Worm (Caenorhabditis elegans): Measurements from ENCODE around the gene sknr-1.
"Not testable (repeated sequence)": the region's sequence is repeated elsewhere in the genome, so short reads cannot be mapped to it uniquely, and the experiment has no call there.

The sknr-1 gene

ce11 chrV:2601817-2602216 is 23.4 kb downstream of the sknr-1 start:
- TF ChIP-seq sea-1 (GFP tag; conservative IDR thresholded peaks at IDR 0.05), result no peak
- no peak for TF ChIP-seq B0310.2 (tag; optimal IDR thresholded peaks at IDR 0.05)
- TF ChIP-seq F13C5.2 (tag; optimal IDR thresholded peaks at IDR 0.05), result no peak
- TF ChIP-seq ets-7 (tag; optimal IDR thresholded peaks at IDR 0.05), result no peak
- TF ChIP-seq ceh-13 (GFP tag; optimal IDR thresholded peaks at IDR 0.05), result no peak
- no peak for TF ChIP-seq ama-1 (optimal IDR thresholded peaks at IDR 0.05)
- no peak for TF ChIP-seq ceh-36 (tag; optimal IDR thresholded peaks at IDR 0.05)

- TF ChIP-seq hmbx-1 (tag; optimal IDR thresholded peaks at IDR 0.05) (no peak), F13C5.2 (tag; optimal IDR thresholded peaks at IDR 0.05) (peak; percentile 4), flt-1 (GFP tag; IDR thresholded peaks at IDR 0.05) (no peak), pes-1 (GFP tag; IDR thresholded peaks at IDR 0.05) (peak; percentile 52; the same call in 1 of the 2 replicates), tbx-11 (GFP tag; IDR thresholded peaks at IDR 0.05) (0 out of 2 replicates have a peak, but pooled peaks have one; percentile 18)
Measured at ce11 chrV:2600543-2600942, 24.7 kb downstream of the sknr-1 start.

DNA sequence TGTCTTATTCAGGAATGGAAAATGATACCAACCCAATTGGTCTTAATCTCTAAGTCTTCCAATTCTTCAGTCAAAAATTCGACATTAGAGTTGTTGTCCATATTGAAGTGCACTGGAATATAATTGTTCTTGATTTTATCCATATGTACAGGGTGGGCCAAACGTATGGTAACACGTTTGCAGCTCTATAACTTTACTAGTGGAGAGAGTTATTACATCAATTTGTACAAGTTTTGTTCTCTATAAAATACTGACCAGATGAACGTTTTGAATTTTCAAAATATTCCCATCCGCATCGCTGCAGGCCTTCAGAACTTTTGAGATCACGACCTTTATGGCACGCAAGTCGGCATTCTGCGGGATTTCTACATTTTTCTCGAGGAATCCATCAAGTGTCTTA is 26.4 kb downstream of the sknr-1 start, which contains the start of gene F53E10.5:
Gene F53E10.5 (minus strand): TSS at position 101 of the 400 bp plus-strand sequence.
- not testable (repeated sequence) for TF ChIP-seq tra-4, aly-1, B0310.2 (tag; optimal IDR thresholded peaks at IDR 0.05)

ce11 chrV:2595720-2596119 is 29.5 kb downstream of the sknr-1 start:
- no peak for TF ChIP-seq flt-1 (GFP tag; IDR thresholded peaks at IDR 0.05)
- TF ChIP-seq ets-7 (tag; optimal IDR thresholded peaks at IDR 0.05), result no peak
- TF ChIP-seq hnd-1 (tag; optimal IDR thresholded peaks at IDR 0.05), result no peak
- TF ChIP-seq F13C5.2 (tag; optimal IDR thresholded peaks at IDR 0.05), result no peak
- TF ChIP-seq ceh-13 (GFP tag; optimal IDR thresholded peaks at IDR 0.05), result no peak
- TF ChIP-seq sea-1 (GFP tag; conservative IDR thresholded peaks at IDR 0.05), result no peak
- no peak for TF ChIP-seq aly-1 (tag; optimal IDR thresholded peaks at IDR 0.05)
- TF ChIP-seq ama-1 (optimal IDR thresholded peaks at IDR 0.05), result no peak
- TF ChIP-seq scrt-1 (GFP tag; IDR thresholded peaks at IDR 0.05), result no peak
- no peak for TF ChIP-seq pes-1 (GFP tag; IDR thresholded peaks at IDR 0.05)
- TF ChIP-seq tbx-11 (GFP tag; IDR thresholded peaks at IDR 0.05), result no peak

DNA sequence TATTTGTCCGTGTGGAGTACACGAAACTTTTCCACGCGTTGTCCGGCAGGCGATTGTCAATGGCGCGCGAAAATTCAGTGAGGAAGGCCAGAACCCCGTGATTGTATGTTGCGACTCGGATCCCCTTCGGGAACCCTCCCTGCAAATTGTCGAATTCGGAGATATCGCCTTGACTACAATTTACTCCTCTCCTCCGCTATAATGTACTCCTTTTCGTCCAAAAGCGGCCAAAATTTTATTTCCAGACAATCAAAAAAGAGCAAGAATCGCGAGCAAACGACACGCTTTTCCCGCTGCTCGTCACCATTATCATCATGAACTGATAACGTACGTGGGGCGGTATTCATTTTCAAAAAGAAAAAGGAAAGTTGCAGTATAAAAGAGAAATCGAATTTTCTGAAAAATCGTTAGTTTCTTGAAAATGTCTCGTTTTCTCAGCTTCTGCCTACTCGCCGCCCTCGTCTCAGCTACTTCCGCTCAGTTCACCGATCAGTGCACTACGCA is 33.0 kb downstream of the sknr-1 start, which contains the start of gene irg-3:
Gene irg-3 (plus strand): TSS at position 419 of the 504 bp plus-strand sequence.
- TF ChIP-seq F13C5.2 (tag; optimal IDR thresholded peaks at IDR 0.05) (no peak), hnd-1 (tag; optimal IDR thresholded peaks at IDR 0.05) (no peak), tbx-11 (GFP tag; IDR thresholded peaks at IDR 0.05) (no peak), ceh-36 (tag; optimal IDR thresholded peaks at IDR 0.05) (no peak), sea-1 (GFP tag; conservative IDR thresholded peaks at IDR 0.05) (no peak), ceh-13 (GFP tag; optimal IDR thresholded peaks at IDR 0.05) (no peak)

- TF ChIP-seq pes-1 (GFP tag; IDR thresholded peaks at IDR 0.05) (no peak), hmg-4 (GFP tag; optimal IDR thresholded peaks at IDR 0.05) (no peak), F13C5.2 (tag; optimal IDR thresholded peaks at IDR 0.05) (no peak), ceh-13 (GFP tag; optimal IDR thresholded peaks at IDR 0.05) (no peak), ceh-36 (tag; optimal IDR thresholded peaks at IDR 0.05) (no peak), flt-1 (GFP tag; IDR thresholded peaks at IDR 0.05) (no peak), tbx-37 (GFP tag; conservative IDR thresholded peaks at IDR 0.05) (no peak), ets-7 (tag; optimal IDR thresholded peaks at IDR 0.05) (no peak), hmbx-1 (tag; optimal IDR thresholded peaks at IDR 0.05) (no peak)
Measured at ce11 chrV:2589834-2590233, 35.4 kb downstream of the sknr-1 start.

DNA sequence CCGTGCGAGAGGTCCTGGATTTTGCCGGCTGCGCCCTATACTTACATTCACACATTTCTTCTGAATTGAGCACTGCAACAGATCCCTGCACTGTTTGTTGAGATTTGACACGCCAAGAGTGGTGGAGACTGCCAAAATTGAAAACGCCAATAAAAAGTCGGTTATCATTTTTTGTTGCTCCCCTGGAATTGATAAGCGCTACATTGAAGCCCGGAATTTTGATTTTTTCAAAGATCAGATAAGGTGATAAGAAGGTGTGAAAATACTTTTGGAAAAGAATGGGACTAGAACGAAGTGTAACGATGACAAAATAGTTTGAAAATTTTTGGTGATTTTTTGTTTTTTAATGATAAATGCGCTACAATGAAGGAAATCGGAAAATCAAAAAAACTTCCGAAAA is 39.5 kb downstream of the sknr-1 start, which contains the start of gene C29G2.6:
Gene C29G2.6 (minus strand): TSS at position 182 of the 400 bp plus-strand sequence.
- no peak for TF ChIP-seq hmg-4 (GFP tag; optimal IDR thresholded peaks at IDR 0.05)
- no peak for TF ChIP-seq pes-1 (GFP tag; IDR thresholded peaks at IDR 0.05)
- TF ChIP-seq ceh-13 (GFP tag; optimal IDR thresholded peaks at IDR 0.05), result no peak
- no peak for TF ChIP-seq tra-4 (tag; optimal IDR thresholded peaks at IDR 0.05)
- TF ChIP-seq B0310.2 (tag; optimal IDR thresholded peaks at IDR 0.05), result no peak
- no peak for TF ChIP-seq ama-1 (optimal IDR thresholded peaks at IDR 0.05)
- TF ChIP-seq F13C5.2 (tag; optimal IDR thresholded peaks at IDR 0.05), result no peak
- no peak for TF ChIP-seq aly-1 (tag; optimal IDR thresholded peaks at IDR 0.05)
- TF ChIP-seq sea-1 (GFP tag; conservative IDR thresholded peaks at IDR 0.05), result no peak
- no peak for TF ChIP-seq ceh-36 (tag; optimal IDR thresholded peaks at IDR 0.05)
- no peak for TF ChIP-seq flt-1 (GFP tag; IDR thresholded peaks at IDR 0.05)
- TF ChIP-seq hmbx-1 (tag; optimal IDR thresholded peaks at IDR 0.05), result no peak
- TF ChIP-seq tbx-37 (GFP tag; conservative IDR thresholded peaks at IDR 0.05), result no peak
- no peak for TF ChIP-seq scrt-1 (GFP tag; IDR thresholded peaks at IDR 0.05)
- no peak for TF ChIP-seq tbx-11 (GFP tag; IDR thresholded peaks at IDR 0.05)
- TF ChIP-seq hnd-1 (tag; optimal IDR thresholded peaks at IDR 0.05), result no peak
- TF ChIP-seq ets-7 (tag; optimal IDR thresholded peaks at IDR 0.05), result no peak

DNA sequence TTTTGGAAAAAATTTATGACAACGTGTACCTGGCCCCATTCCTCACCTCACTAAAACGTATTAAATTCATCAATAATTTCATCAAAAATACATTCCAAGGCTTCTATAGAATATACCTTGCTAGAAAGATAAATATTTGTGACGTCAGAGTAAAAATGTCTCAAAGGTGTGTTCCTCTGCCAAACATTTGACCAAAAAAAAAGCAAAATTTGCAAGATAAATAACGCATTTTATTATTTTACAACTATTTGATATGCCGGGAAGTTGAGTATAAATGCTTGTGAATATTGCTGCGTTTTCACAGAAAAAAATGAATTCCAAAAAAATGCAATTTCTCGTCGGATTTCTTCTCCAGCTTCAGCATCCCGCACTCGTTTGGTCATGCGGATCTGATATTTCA is 44.7 kb downstream of the sknr-1 start, which contains the start of gene C29G2.3:
Gene C29G2.3 (plus strand): TSS at position 301 of the 400 bp plus-strand sequence.
- TF ChIP-seq tra-4 (tag; optimal IDR thresholded peaks at IDR 0.05), result no peak
- TF ChIP-seq hmg-4 (GFP tag; optimal IDR thresholded peaks at IDR 0.05), result no peak
- no peak for TF ChIP-seq sea-1 (GFP tag; conservative IDR thresholded peaks at IDR 0.05)
- no peak for TF ChIP-seq ets-7 (tag; optimal IDR thresholded peaks at IDR 0.05)
- no peak for TF ChIP-seq ama-1 (optimal IDR thresholded peaks at IDR 0.05)
- no peak for TF ChIP-seq pes-1 (GFP tag; IDR thresholded peaks at IDR 0.05)
- no peak for TF ChIP-seq tbx-37 (GFP tag; conservative IDR thresholded peaks at IDR 0.05)
- no peak for TF ChIP-seq ceh-36 (tag; optimal IDR thresholded peaks at IDR 0.05)

Data from whole organism, early embryonic.